Fruit fly (Drosophila melanogaster) whole organism, pupa: Measurements from ENCODE around the gene CG9497.

Experiments used
- CG10348 ChIP-seq: fragments of 200-800 bp; sonication (Bioruptor generic); IDR thresholded peaks from 2 replicates; pipeline ENCODE4 v1.3.6; 2022; ENCODE audit warnings: missing biosample characterization, missing genetic modification characterization
- CG12605 ChIP-seq: fragments of 200-800 bp; sonication (Bioruptor generic); IDR thresholded peaks from 2 replicates; pipeline ENCODE4 v1.3.6; 2022; ENCODE audit warnings: missing biosample characterization, missing genetic modification characterization
- CG13204 ChIP-seq: fragments of 200-800 bp; sonication (Bioruptor generic); optimal IDR thresholded peaks from 2 replicates; lab custom pipeline; 2018; ENCODE audit warnings: missing biosample characterization, mild to moderate bottlenecking, missing genetic modification characterization, moderate library complexity
- CG14655 ChIP-seq: fragments of 200-800 bp; sonication (Bioruptor generic); optimal IDR thresholded peaks from 3 replicates; lab custom pipeline; 2017; ENCODE audit warnings: mild to moderate bottlenecking, missing biosample characterization, missing genetic modification reagents, missing genetic modification characterization
- CG15710 ChIP-seq: fragments of 200-800 bp; sonication (Bioruptor generic); optimal IDR thresholded peaks from 2 replicates; lab custom pipeline; 2018; ENCODE audit warnings: missing biosample characterization, mild to moderate bottlenecking, missing genetic modification characterization, moderate library complexity
- CG17806 ChIP-seq: fragments of 200-800 bp; sonication (Bioruptor generic); optimal IDR thresholded peaks from 2 replicates; lab custom pipeline; 2018; ENCODE audit warnings: missing biosample characterization, mild to moderate bottlenecking, missing genetic modification characterization, moderate library complexity
- CG32121 ChIP-seq: fragments of 200-800 bp; sonication (Bioruptor generic); IDR thresholded peaks from 2 replicates; pipeline ENCODE4 v1.3.6; 2022; ENCODE audit warnings: missing biosample characterization, missing genetic modification characterization
- CG34367 ChIP-seq: fragments of 200-800 bp; sonication (Bioruptor generic); optimal IDR thresholded peaks from 2 replicates; lab custom pipeline; 2018; ENCODE audit warnings: missing biosample characterization, mild to moderate bottlenecking, missing genetic modification characterization
- CG4496 ChIP-seq: fragments of 200-800 bp; sonication (Bioruptor generic); IDR thresholded peaks from 3 replicates; pipeline ENCODE4 v1.3.6; 2022; ENCODE audit warnings: missing biosample characterization, missing genetic modification characterization
- CG8159 ChIP-seq: fragments of 200-800 bp; sonication (Bioruptor generic); optimal IDR thresholded peaks from 3 replicates; lab custom pipeline; 2018; ENCODE audit warnings: missing biosample characterization, mild to moderate bottlenecking, missing genetic modification characterization, moderate library complexity
- CG8301 ChIP-seq: fragments of 200-800 bp; sonication (Bioruptor generic); optimal IDR thresholded peaks from 2 replicates; lab custom pipeline; 2018; ENCODE audit warnings: missing biosample characterization, mild to moderate bottlenecking, missing genetic modification characterization
- CG9948 ChIP-seq: fragments of 200-800 bp; sonication (Bioruptor generic); optimal IDR thresholded peaks from 2 replicates; lab custom pipeline; 2018; ENCODE audit warnings: missing biosample characterization, mild to moderate bottlenecking, missing genetic modification characterization, moderate library complexity
- D1 ChIP-seq: fragments of 200-800 bp; sonication (Bioruptor generic); optimal IDR thresholded peaks from 2 replicates; lab custom pipeline; 2018; ENCODE audit warnings: missing biosample characterization, mild to moderate bottlenecking, missing genetic modification characterization, moderate library complexity
- EcR ChIP-seq: fragments of 200-800 bp; sonication (Bioruptor generic); optimal IDR thresholded peaks from 3 replicates; lab custom pipeline; 2019; ENCODE audit warnings: missing biosample characterization, missing genetic modification characterization, mild to moderate bottlenecking, moderate library complexity, missing genetic modification reagents
- Ets98B ChIP-seq: fragments of 200-800 bp; sonication (Bioruptor generic); IDR thresholded peaks from 2 replicates; pipeline ENCODE4 v1.3.6; 2022; ENCODE audit warnings: missing biosample characterization, missing genetic modification characterization
- Pif1A ChIP-seq: fragments of 200-800 bp; sonication (Bioruptor generic); optimal IDR thresholded peaks from 3 replicates; lab custom pipeline; 2016; ENCODE audit warnings: missing biosample characterization, missing genetic modification characterization
- Pif1B ChIP-seq: fragments of 200-800 bp; sonication (Bioruptor generic); optimal IDR thresholded peaks from 3 replicates; lab custom pipeline; 2016; ENCODE audit warnings: missing biosample characterization, missing genetic modification characterization
- Snoo ChIP-seq: fragments of 200-800 bp; sonication (Bioruptor generic); optimal IDR thresholded peaks from 3 replicates; lab custom pipeline; 2017; ENCODE audit warnings: missing biosample characterization, mild to moderate bottlenecking, missing genetic modification characterization, inconsistent platforms
- fd96Ca ChIP-seq: fragments of 200-800 bp; sonication (Bioruptor generic); IDR thresholded peaks from 3 replicates; pipeline ENCODE4 v1.3.6; 2022; ENCODE audit warnings: missing biosample characterization, missing genetic modification characterization
- gl ChIP-seq: fragments of 200-800 bp; sonication (Bioruptor generic); optimal IDR thresholded peaks from 2 replicates; lab custom pipeline; 2018; ENCODE audit warnings: missing biosample characterization, mild to moderate bottlenecking, missing genetic modification characterization
- rn ChIP-seq: fragments of 200-800 bp; sonication (Bioruptor generic); IDR thresholded peaks from 2 replicates; pipeline ENCODE4 v1.3.6; 2022; ENCODE audit warnings: missing biosample characterization, missing genetic modification characterization

The CG9497 gene

DNA sequence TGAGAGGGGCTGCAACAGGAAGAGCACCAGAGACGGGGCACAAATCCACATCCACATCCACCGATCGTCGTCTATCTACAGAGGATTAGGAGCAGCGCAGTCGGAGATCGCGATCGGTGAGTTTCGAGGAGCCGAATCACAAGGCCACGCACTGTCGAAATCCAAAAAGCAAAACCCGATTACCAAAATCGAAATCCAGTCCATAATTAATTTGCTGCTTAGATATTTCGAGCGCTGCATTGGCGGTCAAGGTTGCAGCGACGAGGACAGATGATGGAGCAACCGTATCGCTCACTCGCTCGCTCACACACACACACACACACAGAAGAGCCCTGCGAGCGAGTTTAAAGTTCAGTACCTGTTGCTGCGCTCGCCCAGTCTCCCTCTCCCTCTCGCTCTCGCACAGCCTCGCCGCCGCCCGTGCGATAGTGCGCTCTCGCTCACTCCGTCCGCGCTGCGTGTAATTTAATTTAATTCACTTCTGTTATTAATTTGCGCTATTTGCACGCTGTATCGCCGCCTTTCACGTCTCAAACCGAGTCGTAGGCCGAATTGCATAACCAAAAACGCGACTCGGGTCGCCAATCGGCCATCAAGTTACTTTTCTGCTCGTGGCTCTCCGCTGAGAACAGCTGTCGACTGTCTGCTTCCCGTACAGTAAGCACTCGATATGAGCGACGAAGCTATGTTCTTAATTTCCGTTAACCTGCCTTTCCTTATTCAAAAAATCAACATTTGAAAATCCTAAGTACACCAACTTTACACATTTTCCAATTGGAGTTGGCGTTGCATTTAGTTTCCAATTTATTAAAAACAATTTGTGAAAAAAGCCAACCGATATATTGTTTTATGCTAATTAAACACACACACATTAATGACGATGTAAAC is 9.0 kb downstream of the CG9497 start:
- TF ChIP-seq Snoo: peak; percentile 39
- no peak for TF ChIP-seq Pif1A
- 0 out of 3 replicates have a peak, but pooled peaks have one; percentile 37 for TF ChIP-seq fd96Ca (GFP tag; lab: Robert Waterston, UW)
- no peak for TF ChIP-seq CG15710 (tag; lab: Kevin White, UChicago)
- TF ChIP-seq CG13204 (GFP tag; lab: Kevin White, UChicago): peak; percentile 99
- peak; percentile 81 for TF ChIP-seq EcR
- no peak for TF ChIP-seq rn (GFP tag; lab: Robert Waterston, UW)
- TF ChIP-seq CG17806: peak; percentile 23
- peak; percentile 4 for TF ChIP-seq CG9948 (tag; lab: Kevin White, UChicago)
- peak; percentile 42 for TF ChIP-seq CG4496 (GFP tag; lab: Robert Waterston, UW)
- TF ChIP-seq CG8301 (tag; lab: Kevin White, UChicago): no peak
- TF ChIP-seq CG10348 (GFP tag; lab: Robert Waterston, UW): no peak
- TF ChIP-seq CG8159 (tag; lab: Kevin White, UChicago): peak; percentile 20
- TF ChIP-seq Pif1B (GFP tag; lab: Kevin White, UChicago): no peak
- TF ChIP-seq CG32121 (GFP tag; lab: Robert Waterston, UW): no peak
- no peak for TF ChIP-seq CG14655
- TF ChIP-seq gl (tag; lab: Kevin White, UChicago): peak; percentile 77
- TF ChIP-seq Ets98B: no peak; the same call in 1 of the 2 replicates
- peak; percentile 13 for TF ChIP-seq CG34367
- peak; percentile 56; the same call in 1 of the 2 replicates for TF ChIP-seq CG12605 (GFP tag; lab: Robert Waterston, UW)
- no peak for TF ChIP-seq D1

- peak; percentile 22 for TF ChIP-seq Snoo
- no peak for TF ChIP-seq CG32121 (GFP tag; lab: Robert Waterston, UW)
- TF ChIP-seq CG10348 (GFP tag; lab: Robert Waterston, UW): no peak
- TF ChIP-seq gl (tag; lab: Kevin White, UChicago): no peak
- peak; percentile 67; the same call in 2 of the 3 replicates for TF ChIP-seq CG4496 (GFP tag; lab: Robert Waterston, UW)
- TF ChIP-seq CG15710 (tag; lab: Kevin White, UChicago): no peak
- no peak for TF ChIP-seq D1
Observed at dm6 chr2L:6338367-6338975, 9.8 kb downstream of the CG9497 start, which contains the start of the genes Pez and Cpr. TSS of gene Pez (minus strand) at chr2L:6338671. TSS of gene Cpr (plus strand) at chr2L:6338836.

DNA sequence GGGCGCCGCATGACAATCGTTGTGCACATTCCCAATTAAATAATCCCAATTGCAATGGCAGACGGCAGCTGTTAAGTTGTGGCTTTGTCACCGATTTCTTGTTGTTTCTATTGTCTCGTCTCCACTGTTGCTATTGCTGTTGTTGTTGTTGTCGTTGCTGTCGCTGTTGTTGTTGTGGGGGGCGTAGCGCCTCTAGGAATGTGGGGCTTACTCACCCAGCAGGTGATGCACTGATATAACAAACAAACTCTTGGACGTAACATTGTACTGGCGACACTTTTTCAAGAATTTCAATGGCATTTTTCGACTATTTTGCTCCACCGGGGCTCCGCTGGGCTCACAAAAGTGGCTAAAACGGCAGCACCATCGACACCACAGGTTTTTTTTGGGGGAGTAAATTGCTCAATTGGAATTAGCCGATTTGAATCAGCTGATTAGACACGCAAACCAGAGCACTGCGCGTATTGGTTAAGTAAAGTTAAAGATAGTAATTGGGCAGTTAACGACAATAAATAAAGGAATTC is 10.3 kb downstream of the CG9497 start:
- TF ChIP-seq CG9948 (tag; lab: Kevin White, UChicago) (no peak), Ets98B (no peak), CG14655 (no peak), CG10348 (GFP tag; lab: Robert Waterston, UW) (no peak), CG12605 (GFP tag; lab: Robert Waterston, UW) (no peak), CG34367 (no peak), D1 (no peak)

DNA sequence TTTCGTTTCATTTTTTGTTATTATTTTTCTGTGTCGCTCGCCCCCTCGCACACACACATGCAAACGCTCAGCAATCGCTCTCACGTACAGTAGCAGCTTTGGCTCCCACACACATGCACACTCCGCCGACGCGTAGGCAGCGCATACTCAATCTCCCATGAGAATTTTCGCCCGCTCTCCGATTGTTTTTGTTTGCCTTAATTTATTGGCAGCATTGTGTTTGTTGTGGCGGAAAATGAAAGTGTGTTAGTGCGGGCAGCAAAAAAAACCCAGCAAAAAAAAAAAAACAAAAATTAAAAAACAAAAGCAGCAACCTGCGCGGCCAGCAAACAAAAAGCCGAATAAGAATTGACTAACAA is 23.9 kb downstream of the CG9497 start:
- TF ChIP-seq CG17806 (peak; percentile 57), CG10348 (GFP tag; lab: Robert Waterston, UW) (no peak), rn (GFP tag; lab: Robert Waterston, UW) (peak; percentile 82), Pif1A (no peak), CG32121 (GFP tag; lab: Robert Waterston, UW) (peak; percentile 96), CG13204 (GFP tag; lab: Kevin White, UChicago) (peak; percentile 89), CG4496 (GFP tag; lab: Robert Waterston, UW) (peak; percentile 97), CG34367 (peak; percentile 63), Pif1B (GFP tag; lab: Kevin White, UChicago) (no peak), CG8301 (tag; lab: Kevin White, UChicago) (peak; percentile 68), CG15710 (tag; lab: Kevin White, UChicago) (peak; percentile 72), Ets98B (peak; percentile 97), D1 (no peak), EcR (peak; percentile 52), CG12605 (GFP tag; lab: Robert Waterston, UW) (peak; percentile 98), fd96Ca (GFP tag; lab: Robert Waterston, UW) (peak; percentile 93), Snoo (peak; percentile 67), CG14655 (no peak), CG9948 (tag; lab: Kevin White, UChicago) (peak; percentile 42), gl (tag; lab: Kevin White, UChicago) (peak; percentile 89), CG8159 (tag; lab: Kevin White, UChicago) (peak; percentile 65)

dm6 chr2L:6323536-6324385 is 24.5 kb downstream of the CG9497 start, which contains the start of gene PDZ-GEF:
TSS of gene PDZ-GEF (plus strand) at chr2L:6323767.
- TF ChIP-seq CG4496 (GFP tag; lab: Robert Waterston, UW) (peak; percentile 31; the same call in 1 of the 3 replicates), CG10348 (GFP tag; lab: Robert Waterston, UW) (no peak)
